Fruit fly (Drosophila melanogaster): Measurements from ENCODE around the gene mora.

DNA sequence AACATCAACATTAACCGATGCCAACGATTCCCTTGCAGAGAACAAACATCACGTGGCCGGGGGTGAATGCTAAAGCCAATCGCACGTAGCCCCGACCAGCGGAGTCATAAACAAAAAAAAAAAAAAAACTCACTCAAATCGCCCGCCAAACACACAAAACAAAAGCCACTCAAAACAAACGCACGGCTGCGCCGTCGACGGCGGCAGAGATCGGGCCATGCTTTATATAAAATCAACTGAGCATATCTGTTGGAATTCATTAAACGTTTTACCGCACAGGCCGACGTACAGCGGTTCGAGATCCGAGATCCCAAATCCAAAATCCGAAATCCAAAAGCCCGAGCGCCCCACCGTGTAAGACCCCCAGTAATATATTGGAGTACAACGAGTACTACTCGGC, 13.8 kb upstream of the mora start, which contains the start of gene CG13606:
- TF ChIP-seq toe (GFP tag; optimal IDR thresholded peaks at IDR 0.05), result no peak
- TF ChIP-seq CG12768 (GFP tag; optimal IDR thresholded peaks at IDR 0.05), result no peak
- TF ChIP-seq cnc (optimal IDR thresholded peaks at IDR 0.05), result no peak
- TF ChIP-seq tj (GFP tag; optimal IDR thresholded peaks at IDR 0.05), result no peak
- no peak for TF ChIP-seq kay (GFP tag; ENCODE audit: borderline replicate concordance)
- no peak for TF ChIP-seq ovo (GFP tag; optimal IDR thresholded peaks at IDR 0.05)
- no peak for TF ChIP-seq bab1 (GFP tag; optimal IDR thresholded peaks at IDR 0.05)
- TF ChIP-seq CG1620 (GFP tag; optimal IDR thresholded peaks at IDR 0.05), result no peak
- no peak for TF ChIP-seq CG7045 (GFP tag; optimal IDR thresholded peaks at IDR 0.05)
